Worm (Caenorhabditis elegans): Measurements from ENCODE around the gene dhhc-13.

DNA sequence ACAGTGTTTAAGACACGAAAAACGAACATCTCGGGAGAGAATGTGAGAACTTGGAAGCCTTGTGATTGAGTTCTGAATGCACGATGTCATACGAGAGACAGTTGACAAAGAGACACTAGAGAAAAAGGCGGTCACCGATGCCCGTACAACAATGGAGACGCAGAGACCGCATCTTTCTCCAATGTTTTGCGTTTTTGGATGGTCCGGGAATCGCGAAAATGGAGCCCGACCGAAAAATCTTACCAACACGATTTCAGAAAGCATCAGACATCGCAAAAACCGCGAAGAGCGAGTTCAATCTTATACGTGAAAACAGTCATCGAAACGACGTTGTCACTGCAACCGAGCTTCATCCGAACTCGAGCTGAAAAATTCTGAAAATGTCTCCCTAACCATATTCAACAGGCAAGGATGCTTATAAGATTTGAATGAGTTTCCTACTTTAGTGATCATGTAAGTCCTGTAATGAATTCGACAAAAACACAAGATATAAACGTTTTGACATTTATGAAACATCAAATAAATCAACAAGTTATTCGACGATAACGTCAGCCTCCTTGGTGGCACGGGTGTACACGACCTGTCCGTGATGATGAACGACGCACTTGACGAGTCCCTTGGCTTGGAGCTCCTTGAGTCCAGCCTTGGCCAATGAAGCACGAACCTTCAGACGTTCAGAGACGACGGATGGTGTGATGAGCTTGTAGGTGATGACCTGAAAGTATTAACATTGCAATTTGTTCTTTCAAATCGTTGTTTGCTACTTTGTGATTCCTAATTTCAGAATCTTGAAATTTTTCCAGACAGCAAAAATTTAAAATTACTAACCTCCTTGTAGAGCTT, 29.7 kb downstream of the dhhc-13 start, which contains the start of gene inx-7:
- TF ChIP-seq T22C8.4 (GFP tag; IDR thresholded peaks at IDR 0.05) (no peak), klf-2 (GFP tag; conservative IDR thresholded peaks at IDR 0.05) (no peak), ztf-23 (GFP tag; IDR thresholded peaks at IDR 0.05) (no peak), ref-1 (GFP tag; conservative IDR thresholded peaks at IDR 0.05) (no peak), ztf-29 (GFP tag; IDR thresholded peaks at IDR 0.05) (no peak)
